Worm (Caenorhabditis elegans): ENCODE measurements around the gene dsl-4.
A peak's percentile ranks its signal among the peaks of the same experiment; 100 is the strongest.

The dsl-4 gene

DNA sequence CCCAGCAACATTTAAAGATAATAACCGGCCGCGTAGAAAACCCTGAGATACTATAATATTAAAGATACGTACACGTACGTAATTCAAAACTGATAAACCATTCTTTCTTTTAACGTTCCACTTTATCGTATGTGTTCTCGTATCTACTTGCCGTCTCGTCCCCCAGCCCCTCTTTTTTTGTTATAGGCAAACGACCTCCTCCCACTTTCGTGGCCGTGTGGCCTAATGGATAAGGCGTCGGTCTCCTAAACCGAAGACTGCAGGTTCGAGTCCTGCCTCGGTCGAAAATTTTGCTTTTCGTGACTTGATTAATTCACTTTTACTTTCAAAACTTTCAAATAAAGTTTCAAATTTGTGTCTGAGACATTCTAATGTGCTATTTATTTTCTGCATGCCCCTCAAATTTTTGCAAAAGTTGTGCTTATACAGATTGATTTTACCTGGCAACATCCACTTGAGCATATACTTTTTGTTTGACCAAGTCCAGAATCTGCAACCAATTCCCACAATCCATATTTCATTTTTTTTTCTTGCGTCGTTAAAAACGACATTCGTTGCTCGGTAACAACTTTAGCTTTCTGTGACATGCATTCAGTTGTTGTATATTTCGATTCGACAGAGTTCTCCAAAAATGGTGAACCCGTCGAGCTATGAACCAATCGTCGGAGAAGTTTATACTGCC, 25.4 kb downstream of the dsl-4 start, which contains the start of gene F28H6.7 (continued):
- peak; percentile 13; the same call in 1 of the 2 replicates for TF ChIP-seq grh-1 (GFP tag; IDR thresholded peaks at IDR 0.05)
- no peak for TF ChIP-seq unc-62 (GFP tag; optimal IDR thresholded peaks at IDR 0.05)
- peak; percentile 27 for TF ChIP-seq swsn-7 (tag; optimal IDR thresholded peaks at IDR 0.05)
- peak; percentile 64 for TF ChIP-seq snu-23 (GFP tag; optimal IDR thresholded peaks at IDR 0.05)
- peak; percentile 28 for TF ChIP-seq nhr-77 (tag; optimal IDR thresholded peaks at IDR 0.05)
- no peak for TF ChIP-seq hlh-4 (tag; optimal IDR thresholded peaks at IDR 0.05)
- TF ChIP-seq lin-14 (GFP tag; optimal IDR thresholded peaks at IDR 0.05), result no peak
- peak; percentile 44 for TF ChIP-seq blmp-1 (tag; optimal IDR thresholded peaks at IDR 0.05)
- no peak for TF ChIP-seq F16B12.6 (tag; optimal IDR thresholded peaks at IDR 0.05)
- no peak for TF ChIP-seq lin-15B (tag; optimal IDR thresholded peaks at IDR 0.05)
- TF ChIP-seq sox-4 (tag; optimal IDR thresholded peaks at IDR 0.05), result no peak
- TF ChIP-seq ceh-88 (GFP tag; IDR thresholded peaks at IDR 0.05), result no peak
- peak; percentile 43 for TF ChIP-seq dsc-1 (tag; optimal IDR thresholded peaks at IDR 0.05)
- peak; percentile 49 for TF ChIP-seq nhr-71 (tag; optimal IDR thresholded peaks at IDR 0.05)

DNA sequence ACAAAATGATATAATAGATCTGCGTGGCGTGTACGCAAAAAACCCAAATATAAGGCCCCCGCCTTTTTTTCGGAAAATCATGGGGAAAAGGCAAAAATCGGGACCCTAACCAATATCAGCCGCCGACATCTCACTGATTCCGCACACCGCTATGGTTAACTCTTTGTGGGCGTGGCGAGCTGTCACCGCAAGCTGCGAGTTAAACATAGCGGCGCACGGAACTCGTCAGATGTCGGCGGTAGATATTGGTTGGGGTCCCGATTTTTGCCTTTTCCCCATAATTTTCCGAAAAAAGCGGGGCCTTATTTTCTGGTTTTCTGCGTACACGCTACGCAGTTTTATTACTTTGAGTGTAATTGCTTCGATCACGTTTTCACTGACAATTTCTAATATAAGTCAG, 28.6 kb downstream of the dsl-4 start:
- 0 out of 2 replicates have a peak, but pooled peaks have one; percentile 71 for TF ChIP-seq ets-5 (GFP tag; IDR thresholded peaks at IDR 0.05)
- TF ChIP-seq mep-1 (tag; optimal IDR thresholded peaks at IDR 0.05), result no peak

DNA sequence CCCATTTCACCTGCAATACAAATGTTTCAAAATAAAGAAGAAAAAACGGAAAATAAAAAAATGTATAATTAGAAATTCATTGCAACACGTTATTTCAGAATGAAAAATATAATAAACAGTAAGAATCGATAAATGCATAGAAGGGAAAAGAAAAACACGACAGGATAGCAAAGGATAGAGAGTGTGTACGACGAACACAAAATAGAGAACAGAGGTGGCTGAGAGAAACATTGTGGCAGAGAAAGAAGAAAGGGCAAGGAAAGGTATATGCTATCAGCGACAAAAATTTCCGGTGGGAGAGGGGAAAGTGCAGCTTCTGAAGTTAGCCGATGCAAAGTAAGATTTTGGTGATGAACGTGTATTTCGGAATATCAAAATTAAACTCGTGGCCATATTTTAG, 35.7 kb downstream of the dsl-4 start, which contains the start of gene F28H6.6:
F28H6.6 (minus strand) TSS at position 10 of the 400 bp plus-strand sequence.
- TF ChIP-seq blmp-1 (tag; optimal IDR thresholded peaks at IDR 0.05) (peak; percentile 87), lsy-2 (tag; optimal IDR thresholded peaks at IDR 0.05) (no peak), unc-86 (tag; optimal IDR thresholded peaks at IDR 0.05) (no peak)

DNA sequence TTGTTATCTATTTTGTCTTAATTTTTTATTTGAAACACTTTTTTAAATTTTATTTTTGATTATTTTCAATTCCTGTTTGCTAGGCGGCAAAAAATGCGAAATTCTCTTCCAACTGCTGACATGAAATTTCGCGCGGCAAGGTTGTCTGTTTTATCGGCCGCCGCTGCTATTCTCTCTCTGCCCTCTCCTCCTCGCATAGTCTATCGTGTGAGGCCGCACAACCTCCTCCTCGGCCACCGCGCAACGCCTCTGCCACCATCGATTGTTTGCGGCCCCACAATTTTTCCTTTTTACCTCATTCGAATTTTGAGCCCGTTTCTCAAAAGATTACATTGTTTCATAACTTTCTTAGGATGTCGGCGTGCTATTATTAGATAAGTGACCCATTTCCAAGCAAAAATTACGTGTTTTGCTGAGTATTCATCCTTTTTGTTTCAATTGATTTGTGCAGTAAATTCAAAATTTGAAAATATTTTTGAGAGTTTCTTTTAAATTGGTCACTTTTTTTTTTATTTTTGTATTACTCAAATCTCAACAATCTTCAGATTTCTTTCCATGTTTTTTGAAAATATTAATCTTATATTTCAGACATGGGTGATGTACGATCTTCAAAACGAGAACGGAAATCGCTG, 37.2 kb downstream of the dsl-4 start, which contains the start of gene F28H6.4:
F28H6.4 (plus strand) TSS at position 582 of the 632 bp plus-strand sequence.
- TF ChIP-seq lin-14 (GFP tag; optimal IDR thresholded peaks at IDR 0.05) (peak; percentile 62), grh-1 (GFP tag; IDR thresholded peaks at IDR 0.05) (no peak), C16A3.4 (tag; optimal IDR thresholded peaks at IDR 0.05) (no peak), dsc-1 (tag; optimal IDR thresholded peaks at IDR 0.05) (no peak), unc-86 (tag; optimal IDR thresholded peaks at IDR 0.05) (no peak), nhr-20 (tag; optimal IDR thresholded peaks at IDR 0.05) (peak; percentile 12), efl-1 (optimal IDR thresholded peaks at IDR 0.05) (peak in 1 of 2 experiments; percentile 36), efl-1 (GFP tag; optimal IDR thresholded peaks at IDR 0.05 in 1 of 2) (no peak), ets-5 (GFP tag; IDR thresholded peaks at IDR 0.05) (no peak), nhr-47 (tag; optimal IDR thresholded peaks at IDR 0.05) (peak; percentile 3), unc-98 (GFP tag; IDR thresholded peaks at IDR 0.05) (no peak), ztf-11 (tag; optimal IDR thresholded peaks at IDR 0.05) (no peak), isw-1 (GFP tag; IDR thresholded peaks at IDR 0.05) (no peak), elt-3 (tag; optimal IDR thresholded peaks at IDR 0.05) (no peak), nhr-76 (tag; optimal IDR thresholded peaks at IDR 0.05) (no peak), lsy-2 (tag; optimal IDR thresholded peaks at IDR 0.05) (no peak), mep-1 (tag; optimal IDR thresholded peaks at IDR 0.05) (peak; percentile 34), alr-1 (tag; optimal IDR thresholded peaks at IDR 0.05; ENCODE audit: borderline replicate concordance) (no peak), aly-2 (tag; optimal IDR thresholded peaks at IDR 0.05) (no peak), lin-15B (tag; optimal IDR thresholded peaks at IDR 0.05) (no peak), ceh-88 (GFP tag; IDR thresholded peaks at IDR 0.05) (no peak), nhr-19 (GFP tag; conservative IDR thresholded peaks at IDR 0.05) (no peak), rnt-1 (tag; optimal IDR thresholded peaks at IDR 0.05) (peak; percentile 45), xbp-1 (tag; optimal IDR thresholded peaks at IDR 0.05) (no peak), nhr-71 (tag; optimal IDR thresholded peaks at IDR 0.05) (no peak), C34B4.2 (tag; optimal IDR thresholded peaks at IDR 0.05) (no peak), unc-62 (GFP tag; optimal IDR thresholded peaks at IDR 0.05) (no peak), nhr-84 (tag; optimal IDR thresholded peaks at IDR 0.05) (no peak), efl-3 (GFP tag; optimal IDR thresholded peaks at IDR 0.05) (no peak), fkh-8 (tag; optimal IDR thresholded peaks at IDR 0.05) (peak; percentile 20), lir-3 (tag; optimal IDR thresholded peaks at IDR 0.05; ENCODE audit: poor library complexity) (no peak), ceh-63 (GFP tag; optimal IDR thresholded peaks at IDR 0.05) (no peak), tlp-1 (tag; optimal IDR thresholded peaks at IDR 0.05) (no peak), elt-2 (tag; optimal IDR thresholded peaks at IDR 0.05) (no peak), fkh-4 (tag; optimal IDR thresholded peaks at IDR 0.05; ENCODE audit: borderline replicate concordance) (no peak), unc-130 (tag; optimal IDR thresholded peaks at IDR 0.05) (no peak), ztf-4 (tag; optimal IDR thresholded peaks at IDR 0.05) (no peak)
